Worm (Caenorhabditis elegans): ENCODE results near the gene scrm-8.

ce11 chrIV:4140265-4140664 is 24.2 kb upstream of the scrm-8 start, which contains the start of gene F49F1.18:
- no peak for TF ChIP-seq T22C8.4 (GFP tag; IDR thresholded peaks at IDR 0.05)
- TF ChIP-seq ztf-29 (GFP tag; IDR thresholded peaks at IDR 0.05): no peak
- no peak for TF ChIP-seq tab-1 (GFP tag; IDR thresholded peaks at IDR 0.05)
